Worm (Caenorhabditis elegans): ENCODE data around the gene ceh-58.

The ceh-58 gene

ce11 chrII:10377901-10378300 is 8.5 kb upstream of the ceh-58 start:
- no peak for TF ChIP-seq unc-62 (GFP tag; optimal IDR thresholded peaks at IDR 0.05)

ce11 chrII:10374776-10375175 is 5.4 kb upstream of the ceh-58 start:
- no peak for TF ChIP-seq unc-62 (GFP tag; optimal IDR thresholded peaks at IDR 0.05)

- no peak for TF ChIP-seq unc-62 (GFP tag; optimal IDR thresholded peaks at IDR 0.05)
These were observed 4.3 kb upstream of the ceh-58 start for ce11 chrII:10373536-10374169.

- no peak for TF ChIP-seq unc-62 (GFP tag; optimal IDR thresholded peaks at IDR 0.05)
These were observed 3.6 kb upstream of the ceh-58 start for ce11 chrII:10373016-10373415.

ce11 chrII:10370826-10371225 is 1.4 kb upstream of the ceh-58 start:
- no peak for TF ChIP-seq unc-62 (GFP tag; optimal IDR thresholded peaks at IDR 0.05)

ce11 chrII:10367202-10367601 is 2.2 kb downstream of the ceh-58 start, which contains the start of gene ceh-57:
Gene ceh-57, minus strand, starts transcription at chrII:10367296.
- no peak for TF ChIP-seq unc-62 (GFP tag; optimal IDR thresholded peaks at IDR 0.05)

- TF ChIP-seq unc-62 (GFP tag; optimal IDR thresholded peaks at IDR 0.05), result no peak
These were observed 8.9 kb downstream of the ceh-58 start, which contains the start of gene C07E3.4 for ce11 chrII:10360487-10360886. Gene C07E3.4, plus strand, starts transcription at chrII:10360787.

ce11 chrII:10357468-10358007 is 11.9 kb downstream of the ceh-58 start, which contains the start of gene C07E3.3:
Gene C07E3.3, minus strand, starts transcription at chrII:10357518.
- no peak for TF ChIP-seq unc-62 (GFP tag; optimal IDR thresholded peaks at IDR 0.05)

DNA sequence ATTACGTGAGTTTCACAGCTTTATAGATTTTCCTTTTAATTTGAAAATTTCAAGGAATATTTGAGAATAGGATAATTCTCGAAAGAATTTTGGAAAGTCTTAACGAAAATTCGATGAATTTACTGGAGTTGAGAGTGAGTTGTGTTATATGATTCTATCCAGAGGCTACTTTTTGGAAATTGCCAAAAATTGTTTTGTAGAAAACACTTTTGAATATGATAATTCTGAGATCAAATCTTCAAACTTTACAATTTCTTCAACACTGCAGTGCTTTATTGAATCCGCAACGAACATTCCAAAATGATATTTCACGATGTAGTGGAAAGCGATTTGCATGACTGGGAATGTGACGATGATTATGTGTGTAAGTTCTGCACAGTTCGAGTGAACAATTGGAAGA is 17.4 kb downstream of the ceh-58 start, which contains the start of gene C07E3.8:
C07E3.8 (plus strand) TSS at position 301 of the 400 bp plus-strand sequence.
- TF ChIP-seq unc-62 (GFP tag; optimal IDR thresholded peaks at IDR 0.05), result no peak

DNA sequence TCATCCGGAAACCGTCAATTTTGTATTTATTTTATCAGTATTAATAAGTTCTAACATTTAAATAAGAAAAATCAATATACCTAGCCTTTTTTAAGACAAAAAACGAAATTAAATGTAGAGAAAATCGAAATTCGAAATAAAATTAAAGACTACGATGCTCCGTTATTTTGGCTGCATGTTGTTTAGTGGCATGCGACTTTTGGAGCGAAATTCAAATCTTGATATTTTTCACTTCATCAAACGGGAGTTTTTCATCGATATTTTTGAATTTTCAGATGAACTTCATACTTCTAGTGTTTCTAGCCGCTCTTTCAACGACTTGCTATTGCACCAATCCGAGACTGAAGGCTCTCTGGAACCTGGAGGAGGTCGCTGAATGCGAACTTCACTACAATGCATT is 18.9 kb downstream of the ceh-58 start, which contains the start of gene C07E3.9:
C07E3.9 (plus strand) TSS at position 270 of the 400 bp plus-strand sequence.
- TF ChIP-seq unc-62 (GFP tag; optimal IDR thresholded peaks at IDR 0.05), result no peak

DNA sequence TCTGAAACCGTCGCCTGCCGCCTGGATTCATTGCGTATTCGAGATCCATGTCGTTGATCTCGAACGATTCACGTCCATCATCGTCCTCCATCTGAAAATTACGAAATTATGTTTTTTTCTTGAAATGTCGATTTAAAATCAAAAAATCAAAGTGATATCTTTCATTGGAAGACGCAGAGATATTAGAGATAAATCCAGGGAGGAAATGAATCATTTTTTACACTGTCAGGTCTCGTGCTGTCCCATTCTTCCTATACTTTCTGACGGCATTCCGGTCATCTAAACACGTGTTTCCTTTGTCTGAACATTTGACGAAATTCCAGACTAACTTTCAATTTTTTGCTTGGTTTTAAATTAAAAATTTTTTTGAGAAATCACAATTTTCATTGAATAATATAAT is 19.5 kb downstream of the ceh-58 start, which contains the start of gene stip-1:
stip-1 (minus strand) TSS at position 98 of the 400 bp plus-strand sequence.
- no peak for TF ChIP-seq unc-62 (GFP tag; optimal IDR thresholded peaks at IDR 0.05)

DNA sequence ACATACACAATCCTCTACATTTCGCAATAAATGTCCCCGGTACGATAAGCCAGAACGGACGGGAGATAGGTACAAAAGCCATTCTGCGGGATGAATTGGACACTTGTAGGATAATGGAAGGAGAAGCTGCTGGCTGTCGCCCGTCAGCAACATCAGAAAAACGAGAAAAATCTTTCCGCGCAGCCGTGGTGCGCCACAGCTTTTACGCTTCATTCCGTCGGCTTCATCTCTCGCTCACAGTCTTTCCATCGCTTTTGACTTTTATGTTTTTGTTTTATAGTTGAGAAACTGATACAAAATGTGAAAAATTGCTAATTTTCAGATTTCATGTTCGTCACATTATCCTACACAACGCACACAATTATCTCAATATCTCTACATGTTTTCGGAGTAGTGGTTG is 23.3 kb downstream of the ceh-58 start, which contains the start of gene C07E3.10:
C07E3.10 (plus strand) TSS at position 301 of the 400 bp plus-strand sequence.
- TF ChIP-seq unc-62 (GFP tag; optimal IDR thresholded peaks at IDR 0.05), result no peak

ce11 chrII:10345012-10345411 is 24.4 kb downstream of the ceh-58 start, which contains the start of gene pro-2:
Gene pro-2, minus strand, starts transcription at chrII:10345112.
- no peak for TF ChIP-seq unc-62 (GFP tag; optimal IDR thresholded peaks at IDR 0.05)

- TF ChIP-seq unc-62 (GFP tag; optimal IDR thresholded peaks at IDR 0.05), result no peak
These were observed 39.6 kb downstream of the ceh-58 start for ce11 chrII:10329754-10330153.

DNA sequence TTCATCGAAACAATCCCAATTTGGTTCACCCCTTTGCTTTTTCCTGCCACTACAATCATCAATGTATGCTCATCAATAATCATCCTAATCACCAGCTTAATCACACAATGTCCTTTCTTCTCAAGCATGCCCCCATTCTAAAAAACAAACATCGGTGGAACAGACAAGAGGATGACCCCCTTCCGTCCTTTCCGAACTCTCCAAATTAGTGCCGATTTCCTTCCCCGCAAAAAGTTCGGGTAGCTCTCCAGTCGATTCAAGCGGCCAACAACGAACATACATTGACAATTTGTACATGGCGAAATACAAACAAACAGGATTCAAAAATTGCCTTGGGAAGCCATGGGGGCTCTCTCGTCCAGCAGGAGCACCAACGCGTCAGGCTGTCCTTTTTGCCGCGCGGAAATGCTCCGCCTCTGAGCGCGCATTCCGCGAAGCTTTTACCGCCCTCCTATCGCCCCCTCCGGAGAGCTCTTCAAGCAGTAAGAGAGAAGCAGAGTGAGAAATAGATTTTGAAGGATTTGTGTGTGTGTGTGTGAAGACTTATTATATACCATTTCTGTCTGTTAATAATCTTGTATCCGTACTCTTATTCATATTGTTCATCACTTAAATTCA is 43.7 kb downstream of the ceh-58 start, which contains the start of gene appg-1:
appg-1 (plus strand) TSS at position 427 of the 618 bp plus-strand sequence.
- TF ChIP-seq unc-62 (GFP tag; optimal IDR thresholded peaks at IDR 0.05), result no peak

DNA sequence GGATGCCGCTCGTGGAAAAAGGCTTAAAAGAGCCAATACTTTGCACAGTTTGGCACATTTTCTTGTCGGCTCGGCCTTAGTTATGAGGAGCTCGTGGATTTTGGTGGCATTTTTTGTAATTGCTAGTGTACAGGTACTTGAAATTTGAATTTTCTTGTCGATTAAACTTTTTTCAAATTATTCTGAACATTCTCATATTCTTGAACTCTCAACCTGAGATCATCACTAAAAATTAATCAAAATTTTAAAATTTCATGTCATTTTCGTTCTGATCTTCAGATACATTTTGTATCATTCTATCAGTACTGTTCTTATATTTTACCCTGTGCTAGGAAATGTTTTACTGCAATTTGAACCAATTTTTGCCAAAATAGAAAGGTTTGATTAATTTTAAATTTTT is 48.0 kb downstream of the ceh-58 start, which contains the start of gene idpp-4:
idpp-4 (plus strand) TSS at position 51 of the 400 bp plus-strand sequence.
- TF ChIP-seq unc-62 (GFP tag; optimal IDR thresholded peaks at IDR 0.05), result no peak
